Fruit fly (Drosophila melanogaster) whole organism, prepupa: ENCODE results near the gene CG17261.

ENCODE experiments used
- CG10631 ChIP-seq: fragments of 200-800 bp; sonication (Bioruptor generic); optimal IDR thresholded peaks from 2 replicates; lab custom pipeline; 2016; ENCODE audit warnings: missing biosample characterization, missing genetic modification characterization
- CG10669 ChIP-seq: fragments of 200-800 bp; sonication (Bioruptor generic); optimal IDR thresholded peaks from 3 replicates; lab custom pipeline; 2018; ENCODE audit warnings: missing biosample characterization, mild to moderate bottlenecking, missing genetic modification characterization, moderate library complexity
- CG11762 ChIP-seq: fragments of 200-800 bp; sonication (Bioruptor generic); optimal IDR thresholded peaks from 3 replicates; lab custom pipeline; 2016; ENCODE audit warnings: missing biosample characterization, missing genetic modification characterization; ENCODE audit not compliant: insufficient read depth
- CG11902 ChIP-seq: fragments of 200-800 bp; sonication (Bioruptor generic); optimal IDR thresholded peaks from 3 replicates; lab custom pipeline; 2016; ENCODE audit warnings: missing biosample characterization, missing genetic modification characterization
- CG15336 ChIP-seq: fragments of 200-800 bp; sonication (Bioruptor generic); IDR thresholded peaks from 2 replicates; pipeline ENCODE4 v1.3.6; 2022; ENCODE audit warnings: missing biosample characterization, missing genetic modification characterization
- CG1621 ChIP-seq: fragments of 200-800 bp; sonication (Bioruptor generic); optimal IDR thresholded peaks from 3 replicates; lab custom pipeline; 2018; ENCODE audit warnings: missing biosample characterization, mild to moderate bottlenecking, missing genetic modification characterization
- CG16779 ChIP-seq: fragments of 200-800 bp; sonication (Bioruptor generic); optimal IDR thresholded peaks from 3 replicates; lab custom pipeline; 2017; ENCODE audit warnings: missing biosample characterization, mild to moderate bottlenecking, missing genetic modification characterization
- CG31627 ChIP-seq: fragments of 200-800 bp; sonication (Bioruptor generic); optimal IDR thresholded peaks from 3 replicates; lab custom pipeline; 2016; ENCODE audit warnings: missing biosample characterization, missing genetic modification characterization
- CG32006 ChIP-seq: fragments of 200-800 bp; sonication (Bioruptor generic); optimal IDR thresholded peaks from 3 replicates; lab custom pipeline; 2017; ENCODE audit warnings: missing biosample characterization, mild to moderate bottlenecking, missing genetic modification characterization
- CG34406 ChIP-seq: fragments of 200-800 bp; sonication (Bioruptor generic); optimal IDR thresholded peaks from 3 replicates; lab custom pipeline; 2016; ENCODE audit warnings: missing biosample characterization, missing genetic modification characterization
- CG3919 ChIP-seq: fragments of 200-800 bp; sonication (Bioruptor generic); optimal IDR thresholded peaks from 3 replicates; lab custom pipeline; 2016; ENCODE audit warnings: missing biosample characterization, missing genetic modification characterization
- CG4318 ChIP-seq: fragments of 200-800 bp; sonication (Bioruptor generic); optimal IDR thresholded peaks from 3 replicates; lab custom pipeline; 2017; ENCODE audit warnings: missing biosample characterization, mild to moderate bottlenecking, missing genetic modification characterization
- CG6163 ChIP-seq: fragments of 200-800 bp; sonication (Bioruptor generic); IDR thresholded peaks from 3 replicates; pipeline ENCODE4 v1.3.6; 2022; ENCODE audit warnings: missing biosample characterization, missing genetic modification characterization
- CG6276 ChIP-seq: fragments of 200-800 bp; sonication (Bioruptor generic); optimal IDR thresholded peaks from 2 replicates; lab custom pipeline; 2017; ENCODE audit warnings: missing biosample characterization, mild to moderate bottlenecking, missing genetic modification characterization
- CG6792 ChIP-seq: fragments of 200-800 bp; sonication (Bioruptor generic); optimal IDR thresholded peaks from 3 replicates; lab custom pipeline; 2016; ENCODE audit warnings: missing biosample characterization, missing genetic modification characterization
- CG6808 ChIP-seq: fragments of 200-800 bp; sonication (Bioruptor generic); optimal IDR thresholded peaks from 3 replicates; lab custom pipeline; 2017; ENCODE audit warnings: missing biosample characterization, missing genetic modification characterization, mild to moderate bottlenecking, moderate library complexity, missing genetic modification reagents
- CG7368 ChIP-seq: fragments of 200-800 bp; sonication (Bioruptor generic); optimal IDR thresholded peaks from 3 replicates; lab custom pipeline; 2016; ENCODE audit warnings: missing biosample characterization, missing genetic modification characterization
- CG8119 ChIP-seq: fragments of 200-800 bp; sonication (Bioruptor generic); IDR thresholded peaks from 3 replicates; pipeline ENCODE4 v1.3.6; 2022; ENCODE audit warnings: missing biosample characterization, missing genetic modification characterization
- CG8319 ChIP-seq: fragments of 200-800 bp; sonication (Bioruptor generic); optimal IDR thresholded peaks from 3 replicates; lab custom pipeline; 2016; ENCODE audit warnings: missing biosample characterization, missing genetic modification characterization
- CG8632 ChIP-seq: fragments of 200-800 bp; sonication (Bioruptor generic); optimal IDR thresholded peaks from 3 replicates; lab custom pipeline; 2016; ENCODE audit warnings: missing biosample characterization, missing genetic modification characterization
- Eip75B ChIP-seq: fragments of 200-800 bp; sonication (Bioruptor generic); optimal IDR thresholded peaks from 3 replicates; lab custom pipeline; 2016; ENCODE audit warnings: missing biosample characterization, missing genetic modification characterization
- Eip78C ChIP-seq: fragments of 200-800 bp; sonication (Bioruptor generic); peaks from one replicate; lab custom pipeline; 2016; ENCODE audit warnings: missing biosample characterization, missing genetic modification characterization
- Gug ChIP-seq: fragments of 200-800 bp; sonication (Bioruptor generic); IDR thresholded peaks from 2 replicates; pipeline ENCODE4 v1.3.6; 2022; ENCODE audit warnings: missing biosample characterization, missing genetic modification characterization
- Hr38 ChIP-seq: sonication (Bioruptor generic); optimal IDR thresholded peaks from 2 replicates; lab custom pipeline; 2016; ENCODE audit warnings: missing biosample characterization, missing genetic modification characterization
- Lpt ChIP-seq: fragments of 200-800 bp; sonication (Bioruptor generic); optimal IDR thresholded peaks from 3 replicates; lab custom pipeline; 2016; ENCODE audit warnings: missing biosample characterization, missing genetic modification characterization
- Met ChIP-seq: fragments of 200-800 bp; sonication (Bioruptor generic); optimal IDR thresholded peaks from 3 replicates; lab custom pipeline; 2016; ENCODE audit warnings: missing biosample characterization, missing genetic modification characterization
- OdsH ChIP-seq: fragments of 200-800 bp; sonication (Bioruptor generic); optimal IDR thresholded peaks from 3 replicates; lab custom pipeline; 2016; ENCODE audit warnings: missing biosample characterization, missing genetic modification characterization
- Smox ChIP-seq: fragments of 200-800 bp; sonication (Bioruptor generic); optimal IDR thresholded peaks from 3 replicates; lab custom pipeline; 2016; ENCODE audit warnings: missing biosample characterization, missing genetic modification characterization
- Sox14 ChIP-seq: fragments of 200-800 bp; sonication (Bioruptor generic); optimal IDR thresholded peaks from 3 replicates; lab custom pipeline; 2016; ENCODE audit warnings: missing biosample characterization, missing genetic modification characterization
- Sox15 ChIP-seq: fragments of 200-800 bp; sonication (Bioruptor generic); optimal IDR thresholded peaks from 3 replicates; lab custom pipeline; 2016; ENCODE audit warnings: missing biosample characterization, missing genetic modification characterization
- dac ChIP-seq: fragments of 200-800 bp; sonication (Bioruptor generic); optimal IDR thresholded peaks from 2 replicates; lab custom pipeline; 2017; ENCODE audit warnings: missing biosample characterization, mild to moderate bottlenecking, missing genetic modification characterization
- dsx ChIP-seq: fragments of 200-800 bp; optimal IDR thresholded peaks from 3 replicates; lab custom pipeline; 2019; ENCODE audit warnings: missing biosample characterization, mild to moderate bottlenecking, missing genetic modification characterization, moderate library complexity; ENCODE audit not compliant: poor library complexity, severe bottlenecking
- eg ChIP-seq: fragments of 200-800 bp; sonication (Bioruptor generic); IDR thresholded peaks from 3 replicates; pipeline ENCODE4 v1.3.6; 2022; ENCODE audit warnings: missing biosample characterization, missing genetic modification characterization
- esn ChIP-seq: fragments of 200-800 bp; sonication (Bioruptor generic); optimal IDR thresholded peaks from 2 replicates; lab custom pipeline; 2016; ENCODE audit warnings: missing biosample characterization, mild to moderate bottlenecking, missing genetic modification characterization, moderate library complexity
- fkh ChIP-seq: fragments of 200-800 bp; sonication (Bioruptor generic); optimal IDR thresholded peaks from 3 replicates; lab custom pipeline; 2017; ENCODE audit warnings: missing biosample characterization, mild to moderate bottlenecking, missing genetic modification characterization, moderate library complexity
- lz ChIP-seq: fragments of 200-800 bp; sonication (Bioruptor generic); optimal IDR thresholded peaks from 3 replicates; lab custom pipeline; 2016; ENCODE audit warnings: missing biosample characterization, missing genetic modification characterization
- net ChIP-seq: fragments of 200-800 bp; sonication (Bioruptor generic); optimal IDR thresholded peaks from 3 replicates; lab custom pipeline; 2016; ENCODE audit warnings: missing biosample characterization, missing genetic modification characterization
- pdm3 ChIP-seq: fragments of 200-800 bp; sonication (Bioruptor generic); optimal IDR thresholded peaks from 3 replicates; lab custom pipeline; 2016; ENCODE audit warnings: missing biosample characterization, missing genetic modification characterization
- salr ChIP-seq, 2 experiments: fragments of 200-800 bp; sonication (Bioruptor generic); optimal IDR thresholded peaks; 3 replicates each; lab custom pipeline; 2016 to 2018; ENCODE audit warnings: missing biosample characterization in 2 of 2, missing genetic modification characterization in 2 of 2, mild to moderate bottlenecking in 1 of 2
- ss ChIP-seq, 2 experiments: fragments of 200-800 bp; sonication (Bioruptor generic); optimal IDR thresholded peaks; 2 replicates in 1 of 2; 3 replicates in 1 of 2; lab custom pipeline; 2017 to 2018; ENCODE audit warnings: mild to moderate bottlenecking in 2 of 2, missing biosample characterization in 2 of 2, missing genetic modification characterization in 2 of 2, moderate library complexity in 1 of 2
- svp ChIP-seq: fragments of 200-800 bp; sonication (Bioruptor generic); peaks from one replicate; lab custom pipeline; 2016; ENCODE audit warnings: missing biosample characterization, missing genetic modification characterization
- vri ChIP-seq: fragments of 200-800 bp; sonication (Bioruptor generic); optimal IDR thresholded peaks from 3 replicates; lab custom pipeline; 2016; ENCODE audit warnings: missing biosample characterization, mild to moderate bottlenecking, missing genetic modification characterization

The CG17261 gene

DNA sequence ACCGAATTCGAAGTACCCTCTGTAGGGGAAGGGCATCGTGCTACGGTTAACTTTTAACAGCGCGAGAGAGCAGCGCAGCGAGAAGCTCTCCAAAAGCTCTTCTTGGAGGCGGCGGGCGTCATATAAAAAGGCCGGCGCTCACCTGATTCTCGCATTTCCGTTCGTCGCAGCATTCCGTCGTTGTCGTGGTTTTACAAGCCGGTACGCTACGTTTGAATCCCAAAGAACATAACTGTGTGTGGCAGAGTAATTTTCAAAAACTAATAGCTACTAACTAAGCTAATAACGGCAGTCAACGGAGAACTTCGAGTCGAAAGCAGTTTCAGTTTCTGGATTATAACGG is 14.1 kb downstream of the CG17261 start, which contains the start of gene FASN1 (continued):
- TF ChIP-seq Lpt (no peak), CG6792 (no peak), vri (GFP tag; lab: Kevin White, UChicago) (no peak), CG1621 (no peak), Eip78C (GFP tag; lab: Kevin White, UChicago) (no peak), OdsH (GFP tag; lab: Kevin White, UChicago) (no peak), CG8119 (GFP tag; lab: Robert Waterston, UW) (no peak), CG3919 (GFP tag; lab: Kevin White, UChicago) (peak; percentile 12), CG15336 (GFP tag; lab: Robert Waterston, UW) (0 out of 2 replicates have a peak, but pooled peaks have one; percentile 20), pdm3 (GFP tag; lab: Kevin White, UChicago) (no peak), net (GFP tag; lab: Kevin White, UChicago) (no peak)

DNA sequence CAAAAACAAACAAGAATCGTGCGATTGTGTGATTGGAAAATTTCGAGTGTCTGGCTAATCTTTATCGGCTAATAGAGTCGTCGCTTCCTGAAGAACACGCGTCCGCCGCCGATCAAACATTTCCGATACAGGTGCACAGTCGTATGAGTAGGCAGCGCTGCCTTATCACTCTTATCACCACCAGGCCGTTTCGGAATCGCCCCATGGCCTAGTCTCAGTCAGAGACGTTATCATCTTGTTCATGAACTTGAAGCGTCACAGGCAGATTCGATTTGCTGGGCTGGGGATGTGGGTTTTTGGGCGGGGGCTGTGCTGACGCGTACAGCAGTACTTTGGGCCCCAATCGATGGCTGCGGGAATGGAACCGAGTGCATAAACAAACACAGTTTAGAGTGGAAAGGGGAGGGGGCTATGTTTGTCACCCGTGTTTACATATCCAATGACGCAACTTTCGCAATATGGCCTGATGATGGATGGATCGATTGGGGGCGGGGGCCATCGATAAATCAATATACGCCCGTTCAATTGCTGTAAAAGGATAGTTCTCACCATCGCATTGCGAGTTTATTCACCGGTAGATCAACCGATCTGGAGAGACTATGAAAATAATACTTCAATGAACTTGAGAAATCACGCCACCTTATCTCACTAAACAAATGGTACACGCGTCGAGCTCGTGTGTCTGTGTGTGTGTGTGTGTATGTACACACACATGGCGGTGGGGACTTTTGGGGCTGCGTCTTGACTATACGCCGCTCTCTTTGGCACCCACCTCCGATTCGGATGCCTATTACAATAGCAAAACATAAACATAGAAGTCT is 15.8 kb downstream of the CG17261 start:
- TF ChIP-seq Eip78C (GFP tag; lab: Kevin White, UChicago) (peak; percentile 52), CG6792 (peak; percentile 12), CG6276 (GFP tag; lab: Kevin White, UChicago) (no peak), fkh (GFP tag; lab: Kevin White, UChicago) (peak; percentile 82), vri (GFP tag; lab: Kevin White, UChicago) (peak; percentile 56), Met (GFP tag; lab: Kevin White, UChicago) (no peak), svp (GFP tag; lab: Kevin White, UChicago) (peak; percentile 94)

- no peak for TF ChIP-seq CG6276 (GFP tag; lab: Kevin White, UChicago)
- TF ChIP-seq CG6808 (GFP tag; lab: Kevin White, UChicago) = no peak
- no peak for TF ChIP-seq Smox
- TF ChIP-seq OdsH (GFP tag; lab: Kevin White, UChicago) = no peak
- TF ChIP-seq CG10669 (GFP tag; lab: Kevin White, UChicago) = no peak
- TF ChIP-seq pdm3 (GFP tag; lab: Kevin White, UChicago) = peak; percentile 31
- TF ChIP-seq CG4318 (GFP tag; lab: Kevin White, UChicago) = no peak
- peak; percentile 44 for TF ChIP-seq eg (GFP tag; lab: Robert Waterston, UW)
- no peak for TF ChIP-seq lz (GFP tag; lab: Kevin White, UChicago)
- no peak for TF ChIP-seq fkh (GFP tag; lab: Kevin White, UChicago)
- no peak for TF ChIP-seq CG8632
- peak in 1 of 2 experiments; percentile 5 for TF ChIP-seq salr (GFP tag; optimal IDR thresholded peaks at IDR 0.05; lab: Kevin White, UChicago)
- no peak for TF ChIP-seq CG6792
- TF ChIP-seq Hr38 (GFP tag; lab: Kevin White, UChicago) = no peak
- TF ChIP-seq CG32006 (GFP tag; lab: Kevin White, UChicago) = peak; percentile 65
- TF ChIP-seq CG8119 (GFP tag; lab: Robert Waterston, UW) = peak; percentile 39; the same call in 2 of the 3 replicates
- TF ChIP-seq dsx (GFP tag; lab: Kevin White, UChicago) = no peak
- no peak for TF ChIP-seq ss (GFP tag; optimal IDR thresholded peaks at IDR 0.05; lab: Kevin White, UChicago)
- TF ChIP-seq Met (GFP tag; lab: Kevin White, UChicago) = peak; percentile 4
- TF ChIP-seq CG6163 (GFP tag; lab: Robert Waterston, UW) = peak; percentile 63; the same call in 2 of the 3 replicates
- no peak for TF ChIP-seq esn (GFP tag; lab: Kevin White, UChicago)
- TF ChIP-seq CG11902 (GFP tag; lab: Kevin White, UChicago) = no peak
- no peak for TF ChIP-seq CG8319 (GFP tag; lab: Kevin White, UChicago)
- TF ChIP-seq CG3919 (GFP tag; lab: Kevin White, UChicago) = peak; percentile 12
- no peak for TF ChIP-seq vri (GFP tag; lab: Kevin White, UChicago)
- peak; percentile 73 for TF ChIP-seq Eip78C (GFP tag; lab: Kevin White, UChicago)
- TF ChIP-seq CG10631 (GFP tag; lab: Kevin White, UChicago) = peak; percentile 9
- TF ChIP-seq CG34406 (GFP tag; lab: Kevin White, UChicago) = no peak
- no peak for TF ChIP-seq CG1621
- TF ChIP-seq CG15336 (GFP tag; lab: Robert Waterston, UW) = peak; percentile 51
- TF ChIP-seq Gug (GFP tag; lab: Robert Waterston, UW) = peak; percentile 29; the same call in 1 of the 2 replicates
- TF ChIP-seq CG7368 (GFP tag; lab: Kevin White, UChicago) = no peak
- no peak for TF ChIP-seq Eip75B
- TF ChIP-seq CG16779 = no peak
- no peak for TF ChIP-seq dac (GFP tag; lab: Kevin White, UChicago)
- TF ChIP-seq CG11762 (GFP tag; lab: Kevin White, UChicago) = no peak
- TF ChIP-seq CG31627 = peak; percentile 16
- no peak for TF ChIP-seq Sox14 (GFP tag; lab: Kevin White, UChicago)
- no peak for TF ChIP-seq Sox15 (GFP tag; lab: Kevin White, UChicago)
Observed at dm6 chr2L:3058772-3059623, 16.6 kb downstream of the CG17261 start.
